Fruit fly (Drosophila melanogaster): ENCODE data around the gene Coq6.

The Coq6 gene

DNA sequence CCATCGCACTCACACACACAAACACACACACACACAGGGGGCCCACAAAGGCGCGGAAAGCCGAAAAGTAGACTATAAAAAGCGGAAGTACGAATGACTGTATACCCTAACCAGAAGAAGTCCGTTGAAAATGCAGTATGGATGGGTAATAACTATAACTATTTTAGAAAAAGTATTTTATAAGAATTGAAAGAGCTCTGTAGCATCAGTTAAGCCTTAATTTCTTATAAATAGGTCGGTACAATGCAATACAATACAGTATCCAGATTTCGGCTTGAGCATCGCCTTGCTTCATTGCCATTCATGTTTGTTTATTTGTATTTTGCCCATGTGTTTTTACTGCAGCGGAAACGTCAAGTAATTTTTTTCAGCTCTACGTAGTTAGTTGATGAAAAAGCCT is 37.5 kb upstream of the Coq6 start (continued):
- TF ChIP-seq CG6765 (GFP tag; optimal IDR thresholded peaks at IDR 0.05): no peak
- no peak for TF ChIP-seq bowl (GFP tag; IDR thresholded peaks at IDR 0.05)
- no peak for TF ChIP-seq CG6272 (GFP tag; IDR thresholded peaks at IDR 0.05)
- no peak for TF ChIP-seq CG34422 (GFP tag; IDR thresholded peaks at IDR 0.05)
- TF ChIP-seq cwo (GFP tag; optimal IDR thresholded peaks at IDR 0.05): peak; percentile 18
- no peak for TF ChIP-seq CG6654 (GFP tag; optimal IDR thresholded peaks at IDR 0.05)
- TF ChIP-seq Neu2 (GFP tag; optimal IDR thresholded peaks at IDR 0.05; ENCODE audit: borderline replicate concordance): no peak
- TF ChIP-seq CG13624 (GFP tag; optimal IDR thresholded peaks at IDR 0.05): no peak
- no peak for TF ChIP-seq Dip2 (GFP tag; IDR thresholded peaks at IDR 0.05)
- no peak for TF ChIP-seq CG4854 (GFP tag; optimal IDR thresholded peaks at IDR 0.05)
- no peak for TF ChIP-seq dati (GFP tag; IDR thresholded peaks at IDR 0.05)
- TF ChIP-seq Xrp1 (GFP tag; IDR thresholded peaks at IDR 0.05): no peak; the same call in 1 of the 2 replicates
- no peak for TF ChIP-seq tap (tag; optimal IDR thresholded peaks at IDR 0.05)
- TF ChIP-seq Hsf (GFP tag; optimal IDR thresholded peaks at IDR 0.05): peak; percentile 31
- no peak for TF ChIP-seq Jarid2 (GFP tag; optimal IDR thresholded peaks at IDR 0.05)
- no peak for TF ChIP-seq kni (GFP tag; optimal IDR thresholded peaks at IDR 0.05)
- TF ChIP-seq Hand (GFP tag; optimal IDR thresholded peaks at IDR 0.05): peak; percentile 15
- no peak for TF ChIP-seq sens-2 (GFP tag; IDR thresholded peaks at IDR 0.05)
- no peak for TF ChIP-seq crol (GFP tag; IDR thresholded peaks at IDR 0.05)
- TF ChIP-seq klu (GFP tag; IDR thresholded peaks at IDR 0.05): no peak
- TF ChIP-seq CG16863 (GFP tag; optimal IDR thresholded peaks at IDR 0.05): no peak
- peak; percentile 84 for TF ChIP-seq D19A (tag; optimal IDR thresholded peaks at IDR 0.05)
- TF ChIP-seq Lim3 (GFP tag; IDR thresholded peaks at IDR 0.05): no peak
- no peak for TF ChIP-seq Kr (GFP tag; optimal IDR thresholded peaks at IDR 0.05)
- TF ChIP-seq CG13775 (GFP tag; optimal IDR thresholded peaks at IDR 0.05): no peak
- TF ChIP-seq CG4328 (GFP tag; optimal IDR thresholded peaks at IDR 0.05): no peak
- no peak for TF ChIP-seq chn (GFP tag; optimal IDR thresholded peaks at IDR 0.05)
- TF ChIP-seq MBD-R2 (GFP tag; IDR thresholded peaks at IDR 0.05): no peak
- peak; percentile 49 for TF ChIP-seq dmrt99B (tag; optimal IDR thresholded peaks at IDR 0.05)
- no peak for TF ChIP-seq en (GFP tag; optimal IDR thresholded peaks at IDR 0.05)
- no peak for TF ChIP-seq CG2889 (GFP tag; IDR thresholded peaks at IDR 0.05)
- no peak for TF ChIP-seq croc (GFP tag; conservative IDR thresholded peaks at IDR 0.05)
- TF ChIP-seq CG13123 (GFP tag; optimal IDR thresholded peaks at IDR 0.05): no peak
- TF ChIP-seq YL-1 (GFP tag; optimal IDR thresholded peaks at IDR 0.05): no peak
- no peak for TF ChIP-seq ftz-f1 (GFP tag; optimal IDR thresholded peaks at IDR 0.05)
- peak; percentile 9 for TF ChIP-seq Xbp1 (GFP tag; optimal IDR thresholded peaks at IDR 0.05)
- TF ChIP-seq CG30403 (GFP tag; optimal IDR thresholded peaks at IDR 0.05): peak; percentile 30
- TF ChIP-seq CG9876 (GFP tag; optimal IDR thresholded peaks at IDR 0.05): no peak
- TF ChIP-seq CG6254 (GFP tag; optimal IDR thresholded peaks at IDR 0.05): no peak
- TF ChIP-seq CG3163 (GFP tag; optimal IDR thresholded peaks at IDR 0.05): no peak
- no peak for TF ChIP-seq kah (GFP tag; optimal IDR thresholded peaks at IDR 0.05)
- TF ChIP-seq CkIIα-i1 (GFP tag; IDR thresholded peaks at IDR 0.05): no peak
- TF ChIP-seq Dbx (GFP tag; IDR thresholded peaks at IDR 0.05): no peak
- TF ChIP-seq her (GFP tag; optimal IDR thresholded peaks at IDR 0.05): no peak
- TF ChIP-seq vnd (GFP tag; IDR thresholded peaks at IDR 0.05; ENCODE audit: partially characterized antibody): no peak
- TF ChIP-seq bsh (GFP tag; optimal IDR thresholded peaks at IDR 0.05): no peak
- no peak for TF ChIP-seq CG10959 (GFP tag; IDR thresholded peaks at IDR 0.05)
- no peak for TF ChIP-seq Dfd (GFP tag; optimal IDR thresholded peaks at IDR 0.05)
- TF ChIP-seq HLHmδ (GFP tag; optimal IDR thresholded peaks at IDR 0.05): no peak
- no peak for TF ChIP-seq CG4617 (GFP tag; optimal IDR thresholded peaks at IDR 0.05; ENCODE audit: borderline replicate concordance)
- TF ChIP-seq bbx (GFP tag; IDR thresholded peaks at IDR 0.05; ENCODE audit: partially characterized antibody): no peak
- peak; percentile 14 for TF ChIP-seq mam (GFP tag; optimal IDR thresholded peaks at IDR 0.05)

All from whole organism, embryonic.